Fruit fly (Drosophila melanogaster): ENCODE measurements around the gene CG16704.

- TF ChIP-seq Myc (optimal IDR thresholded peaks at IDR 0.05) (no peak), insv (optimal IDR thresholded peaks at IDR 0.05) (no peak), ttk (optimal IDR thresholded peaks at IDR 0.05) (no peak), psq (optimal IDR thresholded peaks at IDR 0.05) (no peak), h (optimal IDR thresholded peaks at IDR 0.05) (no peak), Sin3A (optimal IDR thresholded peaks at IDR 0.05) (no peak)
Observed at dm6 chr2L:3713545-3714156, 21.3 kb upstream of the CG16704 start.

All from Kc167 (cell line).